Fruit fly (Drosophila melanogaster) whole organism, adult: ENCODE measurements around the gene CG11384.

Experiments used
- CG11617 ChIP-seq: fragments of 200-800 bp; sonication (Bioruptor generic); optimal IDR thresholded peaks from 2 replicates; lab custom pipeline; 2017; ENCODE audit warnings: mild to moderate bottlenecking, missing biosample characterization, missing genetic modification reagents, missing genetic modification characterization
- CG12768 ChIP-seq: fragments of 200-800 bp; sonication (Bioruptor generic); optimal IDR thresholded peaks from 2 replicates; lab custom pipeline; 2017; ENCODE audit warnings: missing biosample characterization, missing genetic modification characterization, mild to moderate bottlenecking, moderate library complexity, missing genetic modification reagents
- CG14711 ChIP-seq: fragments of 200-800 bp; sonication (Bioruptor generic); optimal IDR thresholded peaks from 2 replicates; lab custom pipeline; 2018; ENCODE audit warnings: missing biosample characterization, mild to moderate bottlenecking, missing genetic modification characterization, moderate library complexity
- CG1620 ChIP-seq: fragments of 200-800 bp; sonication (Bioruptor generic); optimal IDR thresholded peaks from 2 replicates; lab custom pipeline; 2016; ENCODE audit warnings: missing biosample characterization, missing genetic modification characterization
- CG33017 ChIP-seq: fragments of 200-800 bp; sonication (Bioruptor generic); optimal IDR thresholded peaks from 2 replicates; lab custom pipeline; 2018; ENCODE audit warnings: missing biosample characterization, mild to moderate bottlenecking, missing genetic modification characterization, moderate library complexity
- CG5204 ChIP-seq: fragments of 200-800 bp; sonication (Bioruptor generic); optimal IDR thresholded peaks from 2 replicates; lab custom pipeline; 2016; ENCODE audit warnings: missing biosample characterization, missing genetic modification characterization
- CG7045 ChIP-seq: fragments of 200-800 bp; sonication (Bioruptor generic); optimal IDR thresholded peaks from 2 replicates; lab custom pipeline; 2017; ENCODE audit warnings: missing biosample characterization, mild to moderate bottlenecking, missing genetic modification characterization
- CG7101 ChIP-seq: fragments of 200-800 bp; sonication (Bioruptor generic); optimal IDR thresholded peaks from 2 replicates; lab custom pipeline; 2018; ENCODE audit warnings: missing biosample characterization, mild to moderate bottlenecking, missing genetic modification characterization, moderate library complexity
- Clk ChIP-seq: fragments of 200-800 bp; sonication (Bioruptor generic); optimal IDR thresholded peaks from 2 replicates; lab custom pipeline; 2017; ENCODE audit warnings: missing biosample characterization, missing genetic modification characterization
- Hr96 ChIP-seq: fragments of 200-800 bp; sonication (Bioruptor generic); optimal IDR thresholded peaks from 2 replicates; lab custom pipeline; 2016; ENCODE audit warnings: missing biosample characterization, missing genetic modification characterization
- Mnt ChIP-seq: fragments of 200-800 bp; sonication (Bioruptor generic); optimal IDR thresholded peaks from 2 replicates; lab custom pipeline; 2016; ENCODE audit warnings: missing biosample characterization, mild to moderate bottlenecking, missing genetic modification characterization
- bab1 ChIP-seq: fragments of 200-800 bp; sonication (Bioruptor generic); optimal IDR thresholded peaks from 3 replicates; lab custom pipeline; 2019; ENCODE audit warnings: missing biosample characterization, mild to moderate bottlenecking, missing genetic modification characterization, moderate library complexity
- cic ChIP-seq: fragments of 200-800 bp; sonication (Bioruptor generic); optimal IDR thresholded peaks from 2 replicates; lab custom pipeline; 2017; ENCODE audit warnings: missing biosample characterization, mild to moderate bottlenecking, missing genetic modification characterization, moderate library complexity
- cnc ChIP-seq, 2 experiments: fragments of >200 bp; optimal IDR thresholded peaks; 2 replicates each; lab custom pipeline; 2017
- kay ChIP-seq: fragments of 200-800 bp; sonication (Bioruptor generic); peaks from one replicate; lab custom pipeline; 2016; ENCODE audit warnings: missing biosample characterization, missing genetic modification characterization, borderline replicate concordance
- ovo ChIP-seq: fragments of 200-800 bp; sonication (Bioruptor generic); optimal IDR thresholded peaks from 2 replicates; lab custom pipeline; 2016; ENCODE audit warnings: missing biosample characterization, missing genetic modification characterization
- pad ChIP-seq: fragments of 200-800 bp; sonication (Bioruptor generic); optimal IDR thresholded peaks from 3 replicates; lab custom pipeline; 2017; ENCODE audit warnings: missing biosample characterization, missing genetic modification characterization, mild to moderate bottlenecking, moderate library complexity, missing genetic modification reagents
- tj ChIP-seq: fragments of 200-800 bp; sonication (Bioruptor generic); optimal IDR thresholded peaks from 3 replicates; lab custom pipeline; 2017; ENCODE audit warnings: missing biosample characterization, mild to moderate bottlenecking, missing genetic modification characterization, moderate library complexity

Gene CG11384

dm6 chrX:1142567-1143347, 33.1 kb downstream of the CG11384 start:
- no peak for TF ChIP-seq CG14711 (tag; lab: Kevin White, UChicago)
- TF ChIP-seq Mnt (GFP tag; lab: Kevin White, UChicago), result no peak
- TF ChIP-seq CG33017 (tag; lab: Kevin White, UChicago), result no peak
- TF ChIP-seq CG5204, result no peak
- TF ChIP-seq CG7045 (GFP tag; lab: Kevin White, UChicago), result no peak
- no peak for TF ChIP-seq CG12768 (GFP tag; lab: Kevin White, UChicago)
- no peak for TF ChIP-seq pad
- no peak for TF ChIP-seq CG11617 (GFP tag; lab: Kevin White, UChicago)
- no peak for TF ChIP-seq Clk (GFP tag; lab: Kevin White, UChicago)
- no peak for TF ChIP-seq kay
- no peak for TF ChIP-seq CG1620 (GFP tag; lab: Kevin White, UChicago)
- TF ChIP-seq bab1 (GFP tag; lab: Kevin White, UChicago), result no peak
- TF ChIP-seq cic, result no peak
- no peak for TF ChIP-seq cnc (optimal IDR thresholded peaks at IDR 0.05; lab: Kevin White, UChicago)
- TF ChIP-seq CG7101 (tag; lab: Kevin White, UChicago), result no peak
- no peak for TF ChIP-seq Hr96 (GFP tag; lab: Kevin White, UChicago)
- no peak for TF ChIP-seq tj (GFP tag; lab: Kevin White, UChicago)

- TF ChIP-seq bab1 (GFP tag; lab: Kevin White, UChicago) (no peak), Clk (GFP tag; lab: Kevin White, UChicago) (no peak), kay (no peak), CG5204 (no peak), CG33017 (tag; lab: Kevin White, UChicago) (no peak), cnc (optimal IDR thresholded peaks at IDR 0.05; lab: Kevin White, UChicago) (no peak), tj (GFP tag; lab: Kevin White, UChicago) (no peak), cic (no peak), CG1620 (GFP tag; lab: Kevin White, UChicago) (no peak), CG12768 (GFP tag; lab: Kevin White, UChicago) (no peak), Hr96 (GFP tag; lab: Kevin White, UChicago) (no peak), Mnt (GFP tag; lab: Kevin White, UChicago) (no peak), CG14711 (tag; lab: Kevin White, UChicago) (no peak), CG7101 (tag; lab: Kevin White, UChicago) (no peak)
Observed at dm6 chrX:1135006-1135376, 40.8 kb downstream of the CG11384 start.

- peak; percentile 15 for TF ChIP-seq bab1 (GFP tag; lab: Kevin White, UChicago)
- TF ChIP-seq CG1620 (GFP tag; lab: Kevin White, UChicago), result no peak
- TF ChIP-seq pad, result no peak
- peak; percentile 2 for TF ChIP-seq tj (GFP tag; lab: Kevin White, UChicago)
- TF ChIP-seq Mnt (GFP tag; lab: Kevin White, UChicago), result peak; percentile 40
Observed at dm6 chrX:1134053-1135005, 41.5 kb downstream of the CG11384 start, which contains the start of gene CG3655. CG3655 (minus strand) TSS chrX:1134896.

- TF ChIP-seq CG7101 (tag; lab: Kevin White, UChicago) (no peak), tj (GFP tag; lab: Kevin White, UChicago) (no peak), cnc (optimal IDR thresholded peaks at IDR 0.05; lab: Kevin White, UChicago) (no peak), ovo (GFP tag; lab: Kevin White, UChicago) (no peak)
Observed at dm6 chrX:1129575-1130281, 46.1 kb downstream of the CG11384 start.
